Fruit fly (Drosophila melanogaster) whole organism, embryonic: ENCODE results near the gene Kdm5.

Experiments used
- BEAF-32 ChIP-seq: fragments of 200-800 bp; sonication (Bioruptor generic); optimal IDR thresholded peaks from 3 replicates; lab custom pipeline; 2017; ENCODE audit warnings: missing biosample characterization, missing genetic modification characterization, mild to moderate bottlenecking, moderate library complexity, missing genetic modification reagents
- BtbVII ChIP-seq: fragments of 200-800 bp; sonication (Bioruptor generic); optimal IDR thresholded peaks from 3 replicates; lab custom pipeline; 2017; ENCODE audit warnings: missing biosample characterization, mild to moderate bottlenecking, missing genetic modification characterization
- CG10267 ChIP-seq: fragments of 200-800 bp; sonication (Bioruptor generic); optimal IDR thresholded peaks from 2 replicates; lab custom pipeline; 2018; ENCODE audit warnings: missing biosample characterization, mild to moderate bottlenecking, missing genetic modification characterization, moderate library complexity
- CG10274 ChIP-seq: fragments of 200-800 bp; sonication (Bioruptor generic); optimal IDR thresholded peaks from 3 replicates; lab custom pipeline; 2017; ENCODE audit warnings: missing biosample characterization, mild to moderate bottlenecking, missing genetic modification characterization
- CG10959 ChIP-seq: fragments of 200-800 bp; sonication (Bioruptor generic); IDR thresholded peaks from 2 replicates; pipeline ENCODE4 v1.3.6; 2022; ENCODE audit warnings: missing biosample characterization, missing genetic modification characterization
- CG11085 ChIP-seq: fragments of 200-800 bp; sonication (Bioruptor generic); IDR thresholded peaks from 2 replicates; pipeline ENCODE4 v1.3.6; 2022; ENCODE audit warnings: missing biosample characterization, missing genetic modification characterization
- CG11456 ChIP-seq: fragments of 200-800 bp; sonication (Bioruptor generic); IDR thresholded peaks from 3 replicates; pipeline ENCODE4 v1.3.6; 2022; ENCODE audit warnings: missing biosample characterization, missing genetic modification characterization
- CG12104 ChIP-seq: fragments of 200-800 bp; sonication (Bioruptor generic); optimal IDR thresholded peaks from 3 replicates; lab custom pipeline; 2016; ENCODE audit warnings: missing biosample characterization, missing genetic modification characterization
- CG12219 ChIP-seq: fragments of 200-800 bp; sonication (Bioruptor generic); optimal IDR thresholded peaks from 3 replicates; lab custom pipeline; 2018; ENCODE audit warnings: missing biosample characterization, mild to moderate bottlenecking, missing genetic modification characterization
- CG12236 ChIP-seq: fragments of 200-800 bp; sonication (Bioruptor generic); optimal IDR thresholded peaks from 2 replicates; lab custom pipeline; 2016; ENCODE audit warnings: missing biosample characterization, missing genetic modification characterization
- CG12769 ChIP-seq: fragments of 200-800 bp; sonication (Bioruptor generic); optimal IDR thresholded peaks from 2 replicates; lab custom pipeline; 2019; ENCODE audit warnings: missing biosample characterization, mild to moderate bottlenecking, missing genetic modification characterization, moderate library complexity
- CG14860 ChIP-seq: fragments of 200-800 bp; sonication (Bioruptor generic); IDR thresholded peaks from 3 replicates; pipeline ENCODE4 v1.3.6; 2022; ENCODE audit warnings: missing biosample characterization, missing genetic modification characterization; ENCODE audit not compliant: partially characterized antibody
- CG16813 ChIP-seq: fragments of 200-800 bp; sonication (Bioruptor generic); IDR thresholded peaks from 3 replicates; pipeline ENCODE4 v1.3.6; 2022; ENCODE audit warnings: missing biosample characterization, missing genetic modification characterization; ENCODE audit not compliant: partially characterized antibody
- CG17186 ChIP-seq: fragments of 200-800 bp; sonication (Bioruptor generic); optimal IDR thresholded peaks from 3 replicates; lab custom pipeline; 2017; ENCODE audit warnings: missing biosample characterization, missing genetic modification reagents, missing genetic modification characterization
- CG17359 ChIP-seq: fragments of 200-800 bp; sonication (Bioruptor generic); optimal IDR thresholded peaks from 3 replicates; lab custom pipeline; 2018; ENCODE audit warnings: missing biosample characterization, mild to moderate bottlenecking, missing genetic modification characterization, moderate library complexity
- CG1792 ChIP-seq: fragments of 200-800 bp; sonication (Bioruptor generic); optimal IDR thresholded peaks from 2 replicates; lab custom pipeline; 2016; ENCODE audit warnings: missing biosample characterization, missing genetic modification characterization
- CG2116 ChIP-seq: fragments of 200-800 bp; sonication (Bioruptor generic); optimal IDR thresholded peaks from 3 replicates; lab custom pipeline; 2018; ENCODE audit warnings: missing biosample characterization, mild to moderate bottlenecking, missing genetic modification characterization
- CG2678 ChIP-seq: fragments of 200-800 bp; sonication (Bioruptor generic); optimal IDR thresholded peaks from 3 replicates; lab custom pipeline; 2019; ENCODE audit warnings: missing biosample characterization, mild to moderate bottlenecking, missing genetic modification characterization, moderate library complexity
- CG3838 ChIP-seq: fragments of 200-800 bp; sonication (Bioruptor generic); optimal IDR thresholded peaks from 3 replicates; lab custom pipeline; 2016; ENCODE audit warnings: missing biosample characterization, missing genetic modification characterization
- CG4404 ChIP-seq: fragments of 200-800 bp; sonication (Bioruptor generic); IDR thresholded peaks from 2 replicates; pipeline ENCODE4 v1.3.6; 2022; ENCODE audit warnings: missing biosample characterization, missing genetic modification characterization
- CG7372 ChIP-seq: fragments of 200-800 bp; sonication (Bioruptor generic); IDR thresholded peaks from 2 replicates; pipeline ENCODE4 v1.3.6; 2022; ENCODE audit warnings: missing biosample characterization, missing genetic modification characterization
- CG7839 ChIP-seq: fragments of 200-800 bp; sonication (Bioruptor generic); optimal IDR thresholded peaks from 3 replicates; lab custom pipeline; 2018; ENCODE audit warnings: missing biosample characterization, mild to moderate bottlenecking, missing genetic modification characterization, moderate library complexity
- CG8944 ChIP-seq: fragments of 200-800 bp; sonication (Bioruptor generic); optimal IDR thresholded peaks from 3 replicates; lab custom pipeline; 2016; ENCODE audit warnings: missing biosample characterization, missing genetic modification characterization
- CG9437 ChIP-seq: fragments of 200-800 bp; sonication (Bioruptor generic); optimal IDR thresholded peaks from 2 replicates; lab custom pipeline; 2018; ENCODE audit warnings: missing biosample characterization, mild to moderate bottlenecking, missing genetic modification characterization
- Doc3 ChIP-seq: fragments of 200-800 bp; sonication (Bioruptor generic); IDR thresholded peaks from 3 replicates; pipeline ENCODE4 v1.3.6; 2022; ENCODE audit warnings: missing biosample characterization, missing genetic modification characterization; ENCODE audit not compliant: partially characterized antibody
- Fer1 ChIP-seq: fragments of 200-800 bp; sonication (Bioruptor generic); optimal IDR thresholded peaks from 2 replicates; lab custom pipeline; 2017; ENCODE audit warnings: missing biosample characterization, mild to moderate bottlenecking, missing genetic modification characterization
- HHEX ChIP-seq: fragments of 200-800 bp; sonication (Bioruptor generic); optimal IDR thresholded peaks from 3 replicates; lab custom pipeline; 2017; ENCODE audit warnings: missing biosample characterization, mild to moderate bottlenecking, missing genetic modification characterization, missing genetic modification reagents
- Jarid2 ChIP-seq: fragments of 200-800 bp; sonication (Bioruptor generic); optimal IDR thresholded peaks from 3 replicates; lab custom pipeline; 2017; ENCODE audit warnings: mild to moderate bottlenecking, missing biosample characterization, missing genetic modification reagents, missing genetic modification characterization
- Med ChIP-seq: fragments of 200-800 bp; sonication (Bioruptor generic); peaks from one replicate; lab custom pipeline; 2016; ENCODE audit warnings: missing biosample characterization, missing genetic modification characterization, mild to moderate bottlenecking, inconsistent platforms, moderate library complexity
- Mrtf ChIP-seq: fragments of 200-800 bp; sonication (Bioruptor generic); IDR thresholded peaks from 3 replicates; pipeline ENCODE4 v1.3.6; 2022; ENCODE audit warnings: missing biosample characterization, missing genetic modification characterization
- Oli ChIP-seq: fragments of 200-800 bp; sonication (Bioruptor generic); optimal IDR thresholded peaks from 2 replicates; lab custom pipeline; 2018; ENCODE audit warnings: missing biosample characterization, mild to moderate bottlenecking, missing genetic modification characterization, moderate library complexity
- Pdp1 ChIP-seq, 2 experiments: fragments of 200-800 bp; sonication (Bioruptor generic); optimal IDR thresholded peaks; 3 replicates each; lab custom pipeline; 2016; ENCODE audit warnings: missing biosample characterization in 2 of 2, missing genetic modification characterization in 2 of 2, mild to moderate bottlenecking in 1 of 2, moderate library complexity in 1 of 2
- chn ChIP-seq: fragments of 200-800 bp; sonication (Bioruptor generic); optimal IDR thresholded peaks from 2 replicates; lab custom pipeline; 2016; ENCODE audit warnings: missing biosample characterization, missing genetic modification characterization
- crp ChIP-seq, 2 experiments: fragments of 200-800 bp; sonication (Bioruptor generic); optimal IDR thresholded peaks; 2 replicates in 1 of 2; 3 replicates in 1 of 2; lab custom pipeline; 2017; ENCODE audit warnings: missing biosample characterization in 2 of 2, missing genetic modification characterization in 2 of 2, mild to moderate bottlenecking in 1 of 2, moderate library complexity in 1 of 2
- dati ChIP-seq: fragments of 200-800 bp; sonication (Bioruptor generic); IDR thresholded peaks from 2 replicates; pipeline ENCODE4 v1.3.6; 2022; ENCODE audit warnings: missing biosample characterization, missing genetic modification characterization
- esg ChIP-seq: fragments of 200-800 bp; sonication (Bioruptor generic); conservative IDR thresholded peaks from 2 replicates; pipeline ENCODE4 v1.3.6; 2022; ENCODE audit warnings: missing biosample characterization, missing genetic modification characterization
- ewg ChIP-seq: fragments of 200-800 bp; sonication (Bioruptor generic); optimal IDR thresholded peaks from 3 replicates; lab custom pipeline; 2017; ENCODE audit warnings: mild to moderate bottlenecking, missing biosample characterization, missing genetic modification reagents, missing genetic modification characterization
- fd102C ChIP-seq: fragments of 200-800 bp; sonication (Bioruptor generic); optimal IDR thresholded peaks from 2 replicates; lab custom pipeline; 2018; ENCODE audit warnings: missing biosample characterization, mild to moderate bottlenecking, missing genetic modification characterization, moderate library complexity
- gsb-n ChIP-seq: fragments of 200-800 bp; sonication (Bioruptor generic); optimal IDR thresholded peaks from 3 replicates; lab custom pipeline; 2018; ENCODE audit warnings: missing biosample characterization, mild to moderate bottlenecking, missing genetic modification characterization
- peb ChIP-seq: fragments of 200-800 bp; sonication (Bioruptor generic); IDR thresholded peaks from 2 replicates; pipeline ENCODE4 v1.3.6; 2022; ENCODE audit warnings: missing biosample characterization, missing genetic modification characterization
- pum ChIP-seq: fragments of 200-800 bp; sonication (Bioruptor generic); optimal IDR thresholded peaks from 2 replicates; lab custom pipeline; 2016; ENCODE audit warnings: missing biosample characterization, missing genetic modification characterization
- sim ChIP-seq: fragments of 200-800 bp; sonication (Bioruptor generic); IDR thresholded peaks from 2 replicates; pipeline ENCODE4 v1.3.6; 2022; ENCODE audit warnings: missing biosample characterization, missing genetic modification characterization
- sima ChIP-seq: fragments of 200-800 bp; sonication (Bioruptor generic); optimal IDR thresholded peaks from 2 replicates; lab custom pipeline; 2016; ENCODE audit warnings: missing biosample characterization, missing genetic modification characterization
- so ChIP-seq: fragments of 200-800 bp; sonication (Bioruptor generic); IDR thresholded peaks from 3 replicates; pipeline ENCODE4 v1.3.6; 2022; ENCODE audit warnings: missing biosample characterization, missing genetic modification characterization
- tin ChIP-seq: fragments of 200-800 bp; sonication (Bioruptor generic); optimal IDR thresholded peaks from 3 replicates; lab custom pipeline; 2016; ENCODE audit warnings: missing biosample characterization, missing genetic modification characterization
- trem ChIP-seq: fragments of 200-800 bp; optimal IDR thresholded peaks from 3 replicates; lab custom pipeline; 2019; ENCODE audit warnings: missing biosample characterization, mild to moderate bottlenecking, missing genetic modification characterization, moderate library complexity
- vvl ChIP-seq: fragments of 200-800 bp; sonication (Bioruptor generic); IDR thresholded peaks from 2 replicates; pipeline ENCODE4 v1.3.6; 2022; ENCODE audit warnings: missing biosample characterization, missing genetic modification characterization

Gene Kdm5

DNA sequence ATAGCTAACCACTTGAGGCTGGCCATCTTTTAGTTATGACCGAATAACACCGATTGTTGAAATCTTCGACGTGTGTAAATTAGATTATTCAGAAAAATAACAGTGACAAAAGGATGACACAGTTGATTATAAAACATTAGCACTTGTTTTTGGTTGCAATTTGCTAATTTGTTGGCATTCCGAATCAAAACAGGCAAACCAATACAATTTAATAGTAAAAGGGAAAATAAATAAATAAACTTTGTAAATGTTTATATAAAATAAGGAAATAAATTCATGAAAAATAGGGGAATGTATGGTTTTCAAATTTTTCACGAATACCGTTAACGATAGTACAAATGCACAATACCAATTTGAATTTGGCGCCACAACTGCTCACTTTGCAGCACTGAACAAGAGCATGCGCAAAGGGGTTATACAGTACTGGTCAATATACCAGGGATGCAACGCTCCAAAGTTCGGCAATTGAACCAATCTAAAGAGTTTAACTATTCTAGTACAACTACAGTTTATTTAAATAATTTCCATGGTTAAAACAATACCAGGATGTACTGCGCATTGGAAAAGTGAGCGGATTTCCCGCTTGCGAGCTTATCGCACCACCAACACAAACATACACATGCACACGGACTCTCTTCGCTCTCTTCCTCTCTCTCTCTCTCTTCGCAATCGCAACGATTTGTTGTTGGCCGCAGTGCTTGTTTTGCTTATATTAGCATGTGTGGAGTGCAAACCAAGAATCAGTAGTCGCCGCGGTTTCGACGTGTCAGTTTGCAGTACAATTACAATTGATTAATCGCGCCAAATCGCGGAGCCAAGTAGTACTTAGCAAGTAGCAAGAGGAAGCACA is 55.8 kb downstream of the Kdm5 start, which contains the start of the genes Sfp26Ad and Gpdh1 (continued):
- TF ChIP-seq tin (GFP tag; lab: Kevin White, UChicago) (peak; percentile 86), peb (GFP tag; lab: Robert Waterston, UW) (0 out of 2 replicates have a peak, but pooled peaks have one; percentile 11), pum (peak; percentile 72), CG4404 (peak; percentile 32; the same call in 1 of the 2 replicates), crp (GFP tag; optimal IDR thresholded peaks at IDR 0.05; lab: Kevin White, UChicago) (peak in 1 of 2 experiments; percentile 49), Oli (tag; lab: Kevin White, UChicago) (peak; percentile 22), vvl (GFP tag; lab: Robert Waterston, UW) (peak; percentile 80), CG12104 (GFP tag; lab: Kevin White, UChicago) (peak; percentile 52), Pdp1 (GFP tag; optimal IDR thresholded peaks at IDR 0.05; lab: Kevin White, UChicago) (peak; percentile 39 to 72), fd102C (GFP tag; lab: Kevin White, UChicago) (peak; percentile 2), CG17186 (GFP tag; lab: Kevin White, UChicago) (peak; percentile 77), CG17359 (tag; lab: Kevin White, UChicago) (peak; percentile 58), CG8944 (GFP tag; lab: Kevin White, UChicago) (peak; percentile 61), Doc3 (GFP tag; lab: Robert Waterston, UW) (no peak; the same call in 2 of the 3 replicates), CG10274 (GFP tag; lab: Kevin White, UChicago) (no peak), CG10959 (GFP tag; lab: Robert Waterston, UW) (peak; percentile 32; the same call in 1 of the 2 replicates), Med (peak; percentile 97), HHEX (peak; percentile 59), gsb-n (peak; percentile 61), CG16813 (GFP tag; lab: Robert Waterston, UW) (0 out of 3 replicates have a peak, but pooled peaks have one; percentile 36), CG2678 (tag; lab: Kevin White, UChicago) (peak; percentile 72), sim (peak; percentile 32; the same call in 1 of the 2 replicates), CG12219 (GFP tag; lab: Kevin White, UChicago) (peak; percentile 23), CG3838 (peak; percentile 18), so (GFP tag; lab: Robert Waterston, UW) (peak; percentile 65; the same call in 1 of the 3 replicates), CG10267 (tag; lab: Kevin White, UChicago) (peak; percentile 98), Fer1 (GFP tag; lab: Kevin White, UChicago) (peak; percentile 84), ewg (GFP tag; lab: Kevin White, UChicago) (peak; percentile 100), CG1792 (peak; percentile 56), BtbVII (GFP tag; lab: Kevin White, UChicago) (peak; percentile 61), CG11456 (GFP tag; lab: Robert Waterston, UW) (peak; percentile 87), CG11085 (GFP tag; lab: Robert Waterston, UW) (peak; percentile 56; the same call in 1 of the 2 replicates), CG9437 (GFP tag; lab: Kevin White, UChicago) (peak; percentile 17), Mrtf (GFP tag; lab: Robert Waterston, UW) (peak; percentile 46; the same call in 1 of the 3 replicates), Jarid2 (GFP tag; lab: Kevin White, UChicago) (peak; percentile 87), CG2116 (GFP tag; lab: Kevin White, UChicago) (peak; percentile 79), trem (tag; lab: Kevin White, UChicago) (peak; percentile 61), sima (GFP tag; lab: Kevin White, UChicago) (peak; percentile 15), CG7839 (peak; percentile 66), esg (GFP tag; lab: Robert Waterston, UW) (peak; percentile 28; the same call in 1 of the 2 replicates), dati (GFP tag; lab: Robert Waterston, UW) (no peak), CG12236 (GFP tag; lab: Kevin White, UChicago) (peak; percentile 35), CG14860 (GFP tag; lab: Robert Waterston, UW) (no peak), chn (GFP tag; lab: Kevin White, UChicago) (peak; percentile 74), BEAF-32 (GFP tag; lab: Kevin White, UChicago) (peak; percentile 66), CG12769 (tag; lab: Kevin White, UChicago) (peak; percentile 78), CG7372 (GFP tag; lab: Robert Waterston, UW) (0 out of 2 replicates have a peak, but pooled peaks have one; percentile 50)
